Fruit fly (Drosophila melanogaster): ENCODE measurements around the gene Ada.

The Ada gene

dm6 chr3R:9039448-9039847, 25.5 kb upstream of the Ada start, which contains the start of gene neur (continued):
- TF ChIP-seq CG6163 (GFP tag; IDR thresholded peaks at IDR 0.05): no peak
- no peak for TF ChIP-seq CG6808 (GFP tag; optimal IDR thresholded peaks at IDR 0.05)
- TF ChIP-seq ss (GFP tag; optimal IDR thresholded peaks at IDR 0.05): no peak
- no peak for TF ChIP-seq Met (GFP tag; optimal IDR thresholded peaks at IDR 0.05)
- no peak for TF ChIP-seq OdsH (GFP tag; optimal IDR thresholded peaks at IDR 0.05)
- TF ChIP-seq CG3032 (tag; optimal IDR thresholded peaks at IDR 0.05): peak; percentile 14
- no peak for TF ChIP-seq net (GFP tag; optimal IDR thresholded peaks at IDR 0.05)
- no peak for TF ChIP-seq CG4318 (GFP tag; optimal IDR thresholded peaks at IDR 0.05)
- TF ChIP-seq acj6 (GFP tag; optimal IDR thresholded peaks at IDR 0.05): no peak
- TF ChIP-seq Hr38 (GFP tag; optimal IDR thresholded peaks at IDR 0.05): no peak
- no peak for TF ChIP-seq fd59A (GFP tag; optimal IDR thresholded peaks at IDR 0.05)
- no peak for TF ChIP-seq CG11762 (GFP tag; optimal IDR thresholded peaks at IDR 0.05; ENCODE audit: insufficient read depth)
- no peak for TF ChIP-seq CG11294 (GFP tag; IDR thresholded peaks at IDR 0.05)
- TF ChIP-seq CG32006 (GFP tag; optimal IDR thresholded peaks at IDR 0.05): no peak
- TF ChIP-seq Hr4 (GFP tag; optimal IDR thresholded peaks at IDR 0.05): no peak
- peak; percentile 85 for TF ChIP-seq svp (GFP tag)
- TF ChIP-seq esn (GFP tag; optimal IDR thresholded peaks at IDR 0.05): peak; percentile 36
- TF ChIP-seq Smox (GFP tag; optimal IDR thresholded peaks at IDR 0.05): no peak
- TF ChIP-seq lz (GFP tag; optimal IDR thresholded peaks at IDR 0.05): peak; percentile 41
- TF ChIP-seq Eip75B (GFP tag; optimal IDR thresholded peaks at IDR 0.05): peak; percentile 16
- no peak for TF ChIP-seq CG9139 (GFP tag; optimal IDR thresholded peaks at IDR 0.05)
- TF ChIP-seq fkh (GFP tag; optimal IDR thresholded peaks at IDR 0.05): peak; percentile 64
- no peak for TF ChIP-seq Gug (GFP tag; IDR thresholded peaks at IDR 0.05)
- no peak for TF ChIP-seq Sox15 (GFP tag; optimal IDR thresholded peaks at IDR 0.05)
- TF ChIP-seq CG34406 (GFP tag; optimal IDR thresholded peaks at IDR 0.05): no peak
- TF ChIP-seq Blimp-1 (GFP tag; optimal IDR thresholded peaks at IDR 0.05): no peak
- peak; percentile 39 for TF ChIP-seq topi (GFP tag; optimal IDR thresholded peaks at IDR 0.05)
- no peak for TF ChIP-seq salr (GFP tag; optimal IDR thresholded peaks at IDR 0.05)
- no peak for TF ChIP-seq eg (GFP tag; IDR thresholded peaks at IDR 0.05)

DNA sequence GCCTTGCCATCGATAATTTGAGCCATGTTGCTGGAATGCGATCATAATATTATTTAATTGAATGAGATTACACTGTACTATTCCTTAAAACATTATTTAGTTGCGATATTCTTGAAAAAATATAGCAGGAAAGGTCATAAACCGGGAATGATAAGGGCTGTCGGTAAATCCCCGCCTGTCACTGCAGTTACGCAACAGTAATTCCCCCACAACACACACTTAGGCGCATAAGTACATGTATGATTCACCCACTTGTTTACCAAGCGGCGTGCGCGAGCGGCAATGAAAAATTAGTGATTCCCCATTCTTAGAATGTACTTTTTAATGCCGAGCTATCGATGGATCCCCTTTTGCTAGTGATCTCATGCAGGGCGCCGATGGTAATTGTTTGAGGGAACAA, 21.4 kb upstream of the Ada start:
- TF ChIP-seq fkh (GFP tag; optimal IDR thresholded peaks at IDR 0.05) (peak; percentile 1), svp (GFP tag) (peak; percentile 91), CG7368 (GFP tag; optimal IDR thresholded peaks at IDR 0.05) (no peak), eg (GFP tag; IDR thresholded peaks at IDR 0.05) (no peak), Ets96B (tag; optimal IDR thresholded peaks at IDR 0.05) (no peak), vri (GFP tag; optimal IDR thresholded peaks at IDR 0.05) (peak; percentile 99), CG9139 (GFP tag; optimal IDR thresholded peaks at IDR 0.05) (no peak), Met (GFP tag; optimal IDR thresholded peaks at IDR 0.05) (no peak)

dm6 chr3R:9045733-9046132, 19.2 kb upstream of the Ada start:
- TF ChIP-seq CG32006 (GFP tag; optimal IDR thresholded peaks at IDR 0.05) (no peak), svp (GFP tag) (peak; percentile 91), CG11902 (GFP tag; optimal IDR thresholded peaks at IDR 0.05) (no peak), CG3919 (GFP tag; optimal IDR thresholded peaks at IDR 0.05) (no peak), dac (GFP tag; optimal IDR thresholded peaks at IDR 0.05) (no peak)

DNA sequence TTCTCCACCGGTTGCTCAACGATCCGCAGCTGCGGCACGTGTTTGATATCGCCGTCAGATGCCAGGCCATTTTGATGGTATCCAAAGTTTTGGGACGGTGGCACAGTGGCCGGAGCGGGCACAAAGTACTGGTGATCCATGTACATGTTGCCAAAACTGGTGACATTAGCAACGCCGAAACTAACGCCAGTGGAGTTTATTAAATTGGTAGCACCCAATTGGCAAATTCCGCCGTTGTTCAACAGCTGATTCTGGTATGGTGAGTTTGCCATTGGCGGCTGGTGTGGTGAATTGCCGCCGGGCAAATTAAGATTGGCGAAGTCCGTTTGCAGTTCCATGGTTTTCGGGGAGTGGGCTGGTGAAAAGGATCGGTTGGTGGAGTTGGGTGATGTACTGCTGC, 18.0 kb upstream of the Ada start:
- TF ChIP-seq net (GFP tag; optimal IDR thresholded peaks at IDR 0.05): no peak
- TF ChIP-seq CG11762 (GFP tag; optimal IDR thresholded peaks at IDR 0.05; ENCODE audit: insufficient read depth): no peak
- TF ChIP-seq Eip78C (GFP tag): peak; percentile 72
